Worm (Caenorhabditis elegans): Measurements from ENCODE around the gene vep-2.

DNA sequence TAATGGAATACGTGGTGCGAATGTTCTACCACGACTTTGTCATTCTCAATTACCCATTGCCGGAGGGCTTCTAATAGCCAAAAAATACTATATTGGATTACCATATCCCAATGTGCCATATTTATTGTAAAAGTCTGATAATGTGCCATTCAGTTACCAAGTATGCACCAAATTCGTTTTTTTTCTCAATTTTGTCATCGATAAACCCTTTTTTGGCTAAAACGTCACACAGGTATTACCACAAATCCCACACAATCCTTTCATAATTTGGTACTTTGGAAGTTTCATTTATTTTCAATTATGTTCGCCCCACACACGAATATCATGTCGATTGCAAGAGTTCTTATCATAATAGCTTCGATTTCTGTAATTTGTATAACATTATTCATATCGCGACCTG is at the start of gene vep-2:
- TF ChIP-seq nhr-11 (tag; optimal IDR thresholded peaks at IDR 0.05) (no peak), fax-1 (tag; optimal IDR thresholded peaks at IDR 0.05) (no peak)

All from whole organism, late embryonic.